Fruit fly (Drosophila melanogaster) whole organism, pupa: ENCODE data around the gene CG34148.

ENCODE experiments used
- CG10348 ChIP-seq: fragments of 200-800 bp; sonication (Bioruptor generic); IDR thresholded peaks from 2 replicates; pipeline ENCODE4 v1.3.6; 2022; ENCODE audit warnings: missing biosample characterization, missing genetic modification characterization
- CG12605 ChIP-seq: fragments of 200-800 bp; sonication (Bioruptor generic); IDR thresholded peaks from 2 replicates; pipeline ENCODE4 v1.3.6; 2022; ENCODE audit warnings: missing biosample characterization, missing genetic modification characterization
- CG13204 ChIP-seq: fragments of 200-800 bp; sonication (Bioruptor generic); optimal IDR thresholded peaks from 2 replicates; lab custom pipeline; 2018; ENCODE audit warnings: missing biosample characterization, mild to moderate bottlenecking, missing genetic modification characterization, moderate library complexity
- CG14655 ChIP-seq: fragments of 200-800 bp; sonication (Bioruptor generic); optimal IDR thresholded peaks from 3 replicates; lab custom pipeline; 2017; ENCODE audit warnings: mild to moderate bottlenecking, missing biosample characterization, missing genetic modification reagents, missing genetic modification characterization
- CG15710 ChIP-seq: fragments of 200-800 bp; sonication (Bioruptor generic); optimal IDR thresholded peaks from 2 replicates; lab custom pipeline; 2018; ENCODE audit warnings: missing biosample characterization, mild to moderate bottlenecking, missing genetic modification characterization, moderate library complexity
- CG17806 ChIP-seq: fragments of 200-800 bp; sonication (Bioruptor generic); optimal IDR thresholded peaks from 2 replicates; lab custom pipeline; 2018; ENCODE audit warnings: missing biosample characterization, mild to moderate bottlenecking, missing genetic modification characterization, moderate library complexity
- CG32121 ChIP-seq: fragments of 200-800 bp; sonication (Bioruptor generic); IDR thresholded peaks from 2 replicates; pipeline ENCODE4 v1.3.6; 2022; ENCODE audit warnings: missing biosample characterization, missing genetic modification characterization
- CG34367 ChIP-seq: fragments of 200-800 bp; sonication (Bioruptor generic); optimal IDR thresholded peaks from 2 replicates; lab custom pipeline; 2018; ENCODE audit warnings: missing biosample characterization, mild to moderate bottlenecking, missing genetic modification characterization
- CG4496 ChIP-seq: fragments of 200-800 bp; sonication (Bioruptor generic); IDR thresholded peaks from 3 replicates; pipeline ENCODE4 v1.3.6; 2022; ENCODE audit warnings: missing biosample characterization, missing genetic modification characterization
- CG8159 ChIP-seq: fragments of 200-800 bp; sonication (Bioruptor generic); optimal IDR thresholded peaks from 3 replicates; lab custom pipeline; 2018; ENCODE audit warnings: missing biosample characterization, mild to moderate bottlenecking, missing genetic modification characterization, moderate library complexity
- CG8301 ChIP-seq: fragments of 200-800 bp; sonication (Bioruptor generic); optimal IDR thresholded peaks from 2 replicates; lab custom pipeline; 2018; ENCODE audit warnings: missing biosample characterization, mild to moderate bottlenecking, missing genetic modification characterization
- CG9948 ChIP-seq: fragments of 200-800 bp; sonication (Bioruptor generic); optimal IDR thresholded peaks from 2 replicates; lab custom pipeline; 2018; ENCODE audit warnings: missing biosample characterization, mild to moderate bottlenecking, missing genetic modification characterization, moderate library complexity
- D1 ChIP-seq: fragments of 200-800 bp; sonication (Bioruptor generic); optimal IDR thresholded peaks from 2 replicates; lab custom pipeline; 2018; ENCODE audit warnings: missing biosample characterization, mild to moderate bottlenecking, missing genetic modification characterization, moderate library complexity
- EcR ChIP-seq: fragments of 200-800 bp; sonication (Bioruptor generic); optimal IDR thresholded peaks from 3 replicates; lab custom pipeline; 2019; ENCODE audit warnings: missing biosample characterization, missing genetic modification characterization, mild to moderate bottlenecking, moderate library complexity, missing genetic modification reagents
- Ets98B ChIP-seq: fragments of 200-800 bp; sonication (Bioruptor generic); IDR thresholded peaks from 2 replicates; pipeline ENCODE4 v1.3.6; 2022; ENCODE audit warnings: missing biosample characterization, missing genetic modification characterization
- Pif1A ChIP-seq: fragments of 200-800 bp; sonication (Bioruptor generic); optimal IDR thresholded peaks from 3 replicates; lab custom pipeline; 2016; ENCODE audit warnings: missing biosample characterization, missing genetic modification characterization
- Pif1B ChIP-seq: fragments of 200-800 bp; sonication (Bioruptor generic); optimal IDR thresholded peaks from 3 replicates; lab custom pipeline; 2016; ENCODE audit warnings: missing biosample characterization, missing genetic modification characterization
- Snoo ChIP-seq: fragments of 200-800 bp; sonication (Bioruptor generic); optimal IDR thresholded peaks from 3 replicates; lab custom pipeline; 2017; ENCODE audit warnings: missing biosample characterization, mild to moderate bottlenecking, missing genetic modification characterization, inconsistent platforms
- fd96Ca ChIP-seq: fragments of 200-800 bp; sonication (Bioruptor generic); IDR thresholded peaks from 3 replicates; pipeline ENCODE4 v1.3.6; 2022; ENCODE audit warnings: missing biosample characterization, missing genetic modification characterization
- gl ChIP-seq: fragments of 200-800 bp; sonication (Bioruptor generic); optimal IDR thresholded peaks from 2 replicates; lab custom pipeline; 2018; ENCODE audit warnings: missing biosample characterization, mild to moderate bottlenecking, missing genetic modification characterization
- rn ChIP-seq: fragments of 200-800 bp; sonication (Bioruptor generic); IDR thresholded peaks from 2 replicates; pipeline ENCODE4 v1.3.6; 2022; ENCODE audit warnings: missing biosample characterization, missing genetic modification characterization

Gene CG34148

dm6 chr3R:21895961-21896875 is 17.7 kb upstream of the CG34148 start:
- peak; percentile 22 for TF ChIP-seq CG8301
- TF ChIP-seq CG13204 (GFP tag; lab: Kevin White, UChicago), result no peak
- no peak for TF ChIP-seq rn (GFP tag; lab: Robert Waterston, UW)
- TF ChIP-seq CG9948 (tag; lab: Kevin White, UChicago), result peak; percentile 27
- peak; percentile 85 for TF ChIP-seq EcR
- TF ChIP-seq D1, result no peak
- TF ChIP-seq CG14655 (GFP tag; lab: Kevin White, UChicago), result peak; percentile 72
- peak; percentile 6 for TF ChIP-seq CG15710
- TF ChIP-seq CG34367, result peak; percentile 16
- TF ChIP-seq gl (tag; lab: Kevin White, UChicago), result peak; percentile 59
- TF ChIP-seq fd96Ca (GFP tag; lab: Robert Waterston, UW), result 0 out of 3 replicates have a peak, but pooled peaks have one; percentile 9
- peak; percentile 70 for TF ChIP-seq CG12605 (GFP tag; lab: Robert Waterston, UW)
- peak; percentile 43 for TF ChIP-seq CG17806
- TF ChIP-seq Pif1B (GFP tag; lab: Kevin White, UChicago), result no peak
- TF ChIP-seq Ets98B (GFP tag; lab: Robert Waterston, UW), result 0 out of 2 replicates have a peak, but pooled peaks have one; percentile 13
- peak; percentile 56 for TF ChIP-seq CG8159
- TF ChIP-seq Snoo (tag; lab: Kevin White, UChicago), result peak; percentile 3
- TF ChIP-seq Pif1A (GFP tag; lab: Kevin White, UChicago), result no peak
- peak; percentile 41; the same call in 1 of the 3 replicates for TF ChIP-seq CG4496 (GFP tag; lab: Robert Waterston, UW)
- no peak for TF ChIP-seq CG10348 (GFP tag; lab: Robert Waterston, UW)
- no peak for TF ChIP-seq CG32121

DNA sequence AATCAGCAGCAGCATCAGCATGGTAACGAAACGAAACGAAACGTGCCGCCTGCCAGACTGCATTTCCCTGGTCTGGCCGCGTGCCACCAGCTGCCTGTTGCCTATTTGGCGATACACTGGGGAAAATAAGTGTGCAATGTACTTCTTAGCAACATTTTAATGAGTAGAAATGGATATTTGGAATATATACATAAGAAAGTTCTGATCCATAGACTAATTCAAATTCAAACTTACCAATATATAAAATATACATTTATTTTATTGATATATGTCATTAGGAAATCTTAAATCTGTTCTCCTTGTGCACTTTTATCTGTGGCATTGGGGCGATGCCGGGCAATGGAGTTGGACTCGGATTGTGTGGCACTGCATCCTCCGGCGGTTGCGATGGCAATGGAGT is 15.4 kb upstream of the CG34148 start:
- peak; percentile 92 for TF ChIP-seq CG8301
- peak; percentile 93 for TF ChIP-seq CG14655 (GFP tag; lab: Kevin White, UChicago)
- peak; percentile 78 for TF ChIP-seq CG34367
- TF ChIP-seq D1, result peak; percentile 80
- TF ChIP-seq CG32121, result peak; percentile 86
- TF ChIP-seq CG9948 (tag; lab: Kevin White, UChicago), result peak; percentile 87
- peak; percentile 72 for TF ChIP-seq Pif1B (GFP tag; lab: Kevin White, UChicago)
- peak; percentile 90 for TF ChIP-seq CG4496 (GFP tag; lab: Robert Waterston, UW)
- TF ChIP-seq EcR, result peak; percentile 42
- peak; percentile 59 for TF ChIP-seq CG13204 (GFP tag; lab: Kevin White, UChicago)
- peak; percentile 68; the same call in 2 of the 3 replicates for TF ChIP-seq fd96Ca (GFP tag; lab: Robert Waterston, UW)
- peak; percentile 32 for TF ChIP-seq Snoo (tag; lab: Kevin White, UChicago)
- TF ChIP-seq CG8159, result peak; percentile 85
- TF ChIP-seq CG17806, result peak; percentile 85
- TF ChIP-seq gl (tag; lab: Kevin White, UChicago), result peak; percentile 62
- peak; percentile 81 for TF ChIP-seq Pif1A (GFP tag; lab: Kevin White, UChicago)
- TF ChIP-seq CG10348 (GFP tag; lab: Robert Waterston, UW), result 0 out of 2 replicates have a peak, but pooled peaks have one; percentile 29
- peak; percentile 80 for TF ChIP-seq CG15710
- TF ChIP-seq rn (GFP tag; lab: Robert Waterston, UW), result peak; percentile 78
- peak; percentile 84 for TF ChIP-seq CG12605 (GFP tag; lab: Robert Waterston, UW)
- peak; percentile 85 for TF ChIP-seq Ets98B (GFP tag; lab: Robert Waterston, UW)

dm6 chr3R:21892450-21892849 is 14.0 kb upstream of the CG34148 start:
- TF ChIP-seq Ets98B (GFP tag; lab: Robert Waterston, UW) (no peak), CG8159 (no peak), Pif1B (GFP tag; lab: Kevin White, UChicago) (peak; percentile 11), CG4496 (GFP tag; lab: Robert Waterston, UW) (peak; percentile 40; the same call in 1 of the 3 replicates), gl (tag; lab: Kevin White, UChicago) (peak; percentile 8), CG13204 (GFP tag; lab: Kevin White, UChicago) (peak; percentile 51), CG15710 (peak; percentile 2)
- TF ChIP-seq, all 21 proteins: peak for 5

DNA sequence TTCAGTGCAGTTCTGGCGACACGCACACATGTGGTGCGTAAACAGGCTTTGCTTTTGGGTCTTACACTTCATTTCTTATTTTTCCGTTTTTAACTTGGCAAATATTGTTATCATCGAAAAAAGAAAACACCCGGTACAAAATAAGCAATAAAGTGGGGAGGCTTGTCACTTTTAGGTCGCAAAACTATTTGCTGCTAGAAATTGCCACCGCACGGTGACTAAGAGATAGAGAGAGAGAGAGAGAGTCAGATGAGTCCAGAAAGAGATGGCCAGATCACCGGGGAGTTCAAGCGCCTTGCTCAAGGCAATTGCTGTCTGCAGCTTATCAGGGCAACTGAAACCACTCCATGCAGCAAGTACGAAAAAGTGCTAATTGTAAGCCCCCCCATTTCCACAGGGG is 12.3 kb upstream of the CG34148 start:
- no peak for TF ChIP-seq CG15710
- TF ChIP-seq gl (tag; lab: Kevin White, UChicago), result no peak
- TF ChIP-seq CG10348 (GFP tag; lab: Robert Waterston, UW), result no peak
- peak; percentile 32 for TF ChIP-seq CG14655 (GFP tag; lab: Kevin White, UChicago)
- peak; percentile 89 for TF ChIP-seq EcR
- no peak for TF ChIP-seq CG17806
- 0 out of 2 replicates have a peak, but pooled peaks have one; percentile 16 for TF ChIP-seq rn (GFP tag; lab: Robert Waterston, UW)
- TF ChIP-seq Snoo (tag; lab: Kevin White, UChicago), result no peak
- TF ChIP-seq fd96Ca (GFP tag; lab: Robert Waterston, UW), result no peak
- no peak for TF ChIP-seq D1
- TF ChIP-seq, all 21 proteins: peak for 3

dm6 chr3R:21889945-21890344 is 11.5 kb upstream of the CG34148 start:
- TF ChIP-seq D1, result no peak
- no peak for TF ChIP-seq CG9948 (tag; lab: Kevin White, UChicago)
- peak; percentile 0 for TF ChIP-seq CG13204 (GFP tag; lab: Kevin White, UChicago)
- peak; percentile 96 for TF ChIP-seq EcR
- no peak for TF ChIP-seq CG8301
- TF ChIP-seq Pif1A (GFP tag; lab: Kevin White, UChicago), result no peak
- no peak for TF ChIP-seq CG8159
- no peak for TF ChIP-seq rn (GFP tag; lab: Robert Waterston, UW)
- TF ChIP-seq CG14655 (GFP tag; lab: Kevin White, UChicago), result no peak
- TF ChIP-seq gl (tag; lab: Kevin White, UChicago), result no peak
